Fruit fly (Drosophila melanogaster): ENCODE results near the gene CG3437.

Gene CG3437

dm6 chr3L:9446731-9447238 is 10.7 kb downstream of the CG3437 start, which contains the start of gene CG3529 (continued):
- TF ChIP-seq org-1 (GFP tag; optimal IDR thresholded peaks at IDR 0.05) (no peak), CG11723 (GFP tag; optimal IDR thresholded peaks at IDR 0.05) (peak; percentile 13), Rfx (GFP tag; IDR thresholded peaks at IDR 0.05) (peak; percentile 61), inv (GFP tag; IDR thresholded peaks at IDR 0.05; ENCODE audit: partially characterized antibody) (no peak), so (GFP tag; IDR thresholded peaks at IDR 0.05) (0 out of 3 replicates have a peak, but pooled peaks have one; percentile 28), Fer1 (GFP tag; optimal IDR thresholded peaks at IDR 0.05) (peak; percentile 62), CG10209 (GFP tag; optimal IDR thresholded peaks at IDR 0.05) (peak; percentile 8), Hmr (GFP tag; optimal IDR thresholded peaks at IDR 0.05) (peak; percentile 48), MESR4 (GFP tag; optimal IDR thresholded peaks at IDR 0.05) (peak; percentile 75), CG3281 (GFP tag; optimal IDR thresholded peaks at IDR 0.05) (peak; percentile 25), CG7987 (GFP tag; optimal IDR thresholded peaks at IDR 0.05) (peak; percentile 4), Dll (GFP tag; IDR thresholded peaks at IDR 0.05; ENCODE audit: partially characterized antibody) (no peak), CG30403 (GFP tag; optimal IDR thresholded peaks at IDR 0.05) (peak; percentile 29), CG4424 (GFP tag; optimal IDR thresholded peaks at IDR 0.05) (peak; percentile 16), CG18764 (GFP tag; optimal IDR thresholded peaks at IDR 0.05) (no peak), CG9727 (GFP tag; optimal IDR thresholded peaks at IDR 0.05) (peak; percentile 40), knrl (GFP tag; IDR thresholded peaks at IDR 0.05; ENCODE audit: partially characterized antibody) (no peak), grau (tag; optimal IDR thresholded peaks at IDR 0.05) (peak; percentile 39), Ssrp (tag; optimal IDR thresholded peaks at IDR 0.05) (no peak), CG16815 (GFP tag; optimal IDR thresholded peaks at IDR 0.05) (no peak), Vsx1 (GFP tag; optimal IDR thresholded peaks at IDR 0.05) (no peak), zf30C (GFP tag; optimal IDR thresholded peaks at IDR 0.05) (no peak), vvl (GFP tag; IDR thresholded peaks at IDR 0.05) (peak; percentile 57), nerfin-2 (GFP tag; IDR thresholded peaks at IDR 0.05; ENCODE audit: partially characterized antibody) (0 out of 2 replicates have a peak, but pooled peaks have one; percentile 26), sim (GFP tag; IDR thresholded peaks at IDR 0.05) (no peak), mam (GFP tag; optimal IDR thresholded peaks at IDR 0.05) (peak; percentile 14), CG13894 (tag; optimal IDR thresholded peaks at IDR 0.05) (no peak), CG12659 (GFP tag; optimal IDR thresholded peaks at IDR 0.05) (peak; percentile 70), mirr (GFP tag; optimal IDR thresholded peaks at IDR 0.05) (no peak), gce (GFP tag; IDR thresholded peaks at IDR 0.05) (no peak), B-H1 (GFP tag; IDR thresholded peaks at IDR 0.05) (no peak), grn (GFP tag; optimal IDR thresholded peaks at IDR 0.05) (no peak), CG9876 (GFP tag; optimal IDR thresholded peaks at IDR 0.05) (no peak), Mrtf (GFP tag; IDR thresholded peaks at IDR 0.05) (no peak), Chrac-16 (GFP tag; optimal IDR thresholded peaks at IDR 0.05) (peak; percentile 3), nau (GFP tag; optimal IDR thresholded peaks at IDR 0.05) (peak; percentile 7), Stat92E (GFP tag; optimal IDR thresholded peaks at IDR 0.05) (peak in 1 of 3 experiments; percentile 54), fu2 (GFP tag; optimal IDR thresholded peaks at IDR 0.05) (no peak), Kr (GFP tag; optimal IDR thresholded peaks at IDR 0.05) (no peak), slou (GFP tag; optimal IDR thresholded peaks at IDR 0.05) (no peak), ATbp (GFP tag; optimal IDR thresholded peaks at IDR 0.05) (peak; percentile 34), chn (GFP tag; optimal IDR thresholded peaks at IDR 0.05) (peak; percentile 79), rib (GFP tag; IDR thresholded peaks at IDR 0.05) (no peak), CG8089 (GFP tag; optimal IDR thresholded peaks at IDR 0.05) (no peak), CG12104 (GFP tag; optimal IDR thresholded peaks at IDR 0.05) (peak; percentile 21), E2f2 (GFP tag; IDR thresholded peaks at IDR 0.05) (peak; percentile 36), CG34224 (GFP tag; IDR thresholded peaks at IDR 0.05; ENCODE audit: partially characterized antibody) (0 out of 3 replicates have a peak, but pooled peaks have one; percentile 28), CG17186 (GFP tag; optimal IDR thresholded peaks at IDR 0.05) (peak; percentile 6), prd (optimal IDR thresholded peaks at IDR 0.05) (no peak), prd (GFP tag; IDR thresholded peaks at IDR 0.05) (no peak)
